Worm (Caenorhabditis elegans): Measurements from ENCODE around the gene smrd-1.

- no peak for TF ChIP-seq madf-10 (tag; optimal IDR thresholded peaks at IDR 0.05)
- no peak for TF ChIP-seq F57A8.1 (GFP tag; optimal IDR thresholded peaks at IDR 0.05)
- no peak for TF ChIP-seq Y53G8AR.9 (GFP tag; conservative IDR thresholded peaks at IDR 0.05)
- no peak for TF ChIP-seq zim-3 (tag; optimal IDR thresholded peaks at IDR 0.05)
- no peak for TF ChIP-seq attf-6 (GFP tag; IDR thresholded peaks at IDR 0.05)
- no peak for TF ChIP-seq lin-35 (GFP tag; optimal IDR thresholded peaks at IDR 0.05)
- TF ChIP-seq aptf-3 (GFP tag; IDR thresholded peaks at IDR 0.05), result no peak
- no peak for TF ChIP-seq unc-130 (GFP tag; optimal IDR thresholded peaks at IDR 0.05)
These were observed 36.9 kb downstream of the smrd-1 start for ce11 chrIII:10398919-10399318.

All from whole organism, young adult.